Fruit fly (Drosophila melanogaster) Kc167 (cell line): ENCODE results near the gene ImpL2.

Source experiments
- Myc ChIP-seq: fragments of >200 bp; optimal IDR thresholded peaks from 2 replicates; lab custom pipeline; 2017; ENCODE audit warnings: missing external identifiers
- Sin3A ChIP-seq: fragments of >200 bp; optimal IDR thresholded peaks from 2 replicates; lab custom pipeline; 2018; ENCODE audit warnings: missing external identifiers
- h ChIP-seq: fragments of >200 bp; optimal IDR thresholded peaks from 3 replicates; lab custom pipeline; 2018; ENCODE audit warnings: missing external identifiers
- insv ChIP-seq: fragments of >200 bp; optimal IDR thresholded peaks from 3 replicates; lab custom pipeline; 2018; ENCODE audit warnings: missing external identifiers
- psq ChIP-seq: fragments of >200 bp; optimal IDR thresholded peaks from 2 replicates; lab custom pipeline; 2017; ENCODE audit warnings: missing external identifiers
- ttk ChIP-seq: sonication (Bioruptor generic); optimal IDR thresholded peaks from 2 replicates; lab custom pipeline; 2017; ENCODE audit warnings: missing external identifiers

The ImpL2 gene

dm6 chr3L:4193730-4194649 lies 42.0 kb downstream of the ImpL2 start, which contains the start of gene CG43367:
Gene CG43367 (plus strand): TSS chr3L:4193993.
- TF ChIP-seq h (lab: Kevin White, UChicago) (no peak), Myc (lab: Kevin White, UChicago) (no peak), ttk (lab: Kevin White, UChicago) (no peak), insv (lab: Kevin White, UChicago) (no peak), psq (no peak), Sin3A (lab: Kevin White, UChicago) (no peak)

- TF ChIP-seq psq (no peak), Sin3A (lab: Kevin White, UChicago) (no peak), Myc (lab: Kevin White, UChicago) (no peak), insv (lab: Kevin White, UChicago) (no peak), ttk (lab: Kevin White, UChicago) (no peak), h (lab: Kevin White, UChicago) (no peak)
Measured at dm6 chr3L:4187930-4188523, 47.9 kb downstream of the ImpL2 start, which contains the start of the genes Teh2 and tipE. Gene Teh2 (minus strand): TSS chr3L:4188023. Gene tipE (plus strand): TSS chr3L:4188499.

- TF ChIP-seq h (lab: Kevin White, UChicago) (no peak), Myc (lab: Kevin White, UChicago) (no peak), Sin3A (lab: Kevin White, UChicago) (no peak), insv (lab: Kevin White, UChicago) (no peak), ttk (lab: Kevin White, UChicago) (no peak), psq (no peak)
Measured at dm6 chr3L:4186659-4187058, 49.3 kb downstream of the ImpL2 start, which contains the start of gene VhaM9.7-c. Gene VhaM9.7-c (minus strand): TSS chr3L:4186865.

- TF ChIP-seq insv (lab: Kevin White, UChicago) = no peak
- no peak for TF ChIP-seq Sin3A (lab: Kevin White, UChicago)
- TF ChIP-seq Myc (lab: Kevin White, UChicago) = no peak
- no peak for TF ChIP-seq h (lab: Kevin White, UChicago)
- no peak for TF ChIP-seq ttk (lab: Kevin White, UChicago)
- TF ChIP-seq psq = no peak
Measured at dm6 chr3L:4185259-4185658, 50.7 kb downstream of the ImpL2 start.

- TF ChIP-seq ttk (lab: Kevin White, UChicago) (no peak), insv (lab: Kevin White, UChicago) (no peak), h (lab: Kevin White, UChicago) (no peak), psq (no peak), Myc (lab: Kevin White, UChicago) (no peak), Sin3A (lab: Kevin White, UChicago) (no peak)
Measured at dm6 chr3L:4184563-4184962, 51.4 kb downstream of the ImpL2 start, which contains the start of gene Teh3. Gene Teh3 (minus strand): TSS chr3L:4184663.

dm6 chr3L:4177981-4178562 lies 57.9 kb downstream of the ImpL2 start, which contains the start of gene Teh4:
Gene Teh4 (minus strand): TSS chr3L:4178270.
- no peak for TF ChIP-seq insv (lab: Kevin White, UChicago)
- TF ChIP-seq ttk (lab: Kevin White, UChicago) = no peak
- TF ChIP-seq psq = no peak
- TF ChIP-seq h (lab: Kevin White, UChicago) = no peak
- no peak for TF ChIP-seq Myc (lab: Kevin White, UChicago)
- no peak for TF ChIP-seq Sin3A (lab: Kevin White, UChicago)
